Fruit fly (Drosophila melanogaster): ENCODE measurements around the gene Ugt37B1.

dm6 chr2L:6253005-6253353 is 28.1 kb downstream of the Ugt37B1 start, which contains the start of gene Ddr:
- TF ChIP-seq Pif1A (GFP tag; optimal IDR thresholded peaks at IDR 0.05) = no peak
- no peak for TF ChIP-seq CG14655 (GFP tag; optimal IDR thresholded peaks at IDR 0.05)
- no peak for TF ChIP-seq Snoo (tag; optimal IDR thresholded peaks at IDR 0.05)
- TF ChIP-seq CG15710 (tag; optimal IDR thresholded peaks at IDR 0.05) = no peak
- no peak for TF ChIP-seq CG34367 (tag; optimal IDR thresholded peaks at IDR 0.05)
- TF ChIP-seq CG32121 (GFP tag; IDR thresholded peaks at IDR 0.05) = no peak

Measured in whole organism, pupa.